Fruit fly (Drosophila melanogaster) whole organism, prepupa: ENCODE results near the gene Fit1.

Experiments used
- Blimp-1 ChIP-seq: fragments of 200-800 bp; sonication (Bioruptor generic); optimal IDR thresholded peaks from 3 replicates; lab custom pipeline; 2017; ENCODE audit warnings: missing biosample characterization, missing genetic modification characterization, mild to moderate bottlenecking, moderate library complexity, missing genetic modification reagents
- CG15336 ChIP-seq: fragments of 200-800 bp; sonication (Bioruptor generic); IDR thresholded peaks from 2 replicates; pipeline ENCODE4 v1.3.6; 2022; ENCODE audit warnings: missing biosample characterization, missing genetic modification characterization
- CG16779 ChIP-seq: fragments of 200-800 bp; sonication (Bioruptor generic); optimal IDR thresholded peaks from 3 replicates; lab custom pipeline; 2017; ENCODE audit warnings: missing biosample characterization, mild to moderate bottlenecking, missing genetic modification characterization
- CG6792 ChIP-seq: fragments of 200-800 bp; sonication (Bioruptor generic); optimal IDR thresholded peaks from 3 replicates; lab custom pipeline; 2016; ENCODE audit warnings: missing biosample characterization, missing genetic modification characterization
- CG6854 ChIP-seq: fragments of 200-800 bp; sonication (Bioruptor generic); optimal IDR thresholded peaks from 2 replicates; lab custom pipeline; 2017; ENCODE audit warnings: missing biosample characterization, mild to moderate bottlenecking, missing genetic modification characterization
- Eip78C ChIP-seq: fragments of 200-800 bp; sonication (Bioruptor generic); peaks from one replicate; lab custom pipeline; 2016; ENCODE audit warnings: missing biosample characterization, missing genetic modification characterization
- Ets21C ChIP-seq: fragments of 200-800 bp; sonication (Bioruptor generic); optimal IDR thresholded peaks from 3 replicates; lab custom pipeline; 2016; ENCODE audit warnings: missing biosample characterization, missing genetic modification characterization
- Gug ChIP-seq: fragments of 200-800 bp; sonication (Bioruptor generic); IDR thresholded peaks from 2 replicates; pipeline ENCODE4 v1.3.6; 2022; ENCODE audit warnings: missing biosample characterization, missing genetic modification characterization
- Sox102F ChIP-seq: fragments of 200-800 bp; sonication (Bioruptor generic); optimal IDR thresholded peaks from 2 replicates; lab custom pipeline; 2016; ENCODE audit warnings: missing biosample characterization, mild to moderate bottlenecking, missing genetic modification characterization
- achi ChIP-seq: fragments of 200-800 bp; sonication (Bioruptor generic); optimal IDR thresholded peaks from 3 replicates; lab custom pipeline; 2016; ENCODE audit warnings: missing biosample characterization, missing genetic modification characterization
- net ChIP-seq: fragments of 200-800 bp; sonication (Bioruptor generic); optimal IDR thresholded peaks from 3 replicates; lab custom pipeline; 2016; ENCODE audit warnings: missing biosample characterization, missing genetic modification characterization

DNA sequence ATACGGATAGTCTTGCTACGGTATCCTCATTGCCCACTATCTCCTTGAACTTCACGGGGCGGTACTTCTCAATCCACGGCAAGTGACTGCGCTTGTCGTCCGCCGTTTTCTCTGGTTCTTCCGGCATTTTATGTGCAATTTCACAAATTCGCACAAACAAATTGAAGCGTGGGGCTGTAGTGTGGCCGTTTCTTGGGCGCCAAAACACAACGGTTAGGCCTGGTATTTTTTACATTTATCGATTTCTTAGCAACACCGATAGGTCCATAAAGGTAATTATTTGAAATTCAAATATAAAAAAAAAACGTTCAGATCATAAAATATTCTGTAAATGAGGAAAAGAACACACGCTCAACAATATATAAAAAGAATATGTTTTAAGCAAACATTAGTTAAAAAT is 32.5 kb downstream of the Fit1 start, which contains the start of gene RfC4:
- TF ChIP-seq Eip78C (GFP tag; lab: Kevin White, UChicago) (no peak), Blimp-1 (GFP tag; lab: Kevin White, UChicago) (no peak), net (no peak), Sox102F (GFP tag; lab: Kevin White, UChicago) (no peak), CG15336 (GFP tag; lab: Robert Waterston, UW) (no peak), Ets21C (GFP tag; lab: Kevin White, UChicago) (no peak), Gug (no peak), CG6854 (GFP tag; lab: Kevin White, UChicago) (no peak), CG6792 (GFP tag; lab: Kevin White, UChicago) (no peak), achi (GFP tag; lab: Kevin White, UChicago) (no peak), CG16779 (tag; lab: Kevin White, UChicago) (no peak)
